Worm (Caenorhabditis elegans) whole organism, late embryonic: ENCODE results near the gene eri-5.

Experiments used
- F13H6.1 ChIP-seq: sonication (generic microtip); optimal IDR thresholded peaks from 2 replicates; lab custom pipeline; 2016; ENCODE audit warnings: missing genetic modification characterization, missing compliant biosample characterization
- K09A11.1 ChIP-seq: sonication (generic microtip); optimal IDR thresholded peaks from 2 replicates; lab custom pipeline; 2017; ENCODE audit warnings: antibody characterized with exemption, mild to moderate bottlenecking, missing genetic modification characterization, missing compliant biosample characterization; ENCODE audit not compliant: insufficient read depth
- T23F11.4 ChIP-seq: fragments of 200-800 bp; sonication (Bioruptor generic); optimal IDR thresholded peaks from 2 replicates; lab custom pipeline; 2018; ENCODE audit warnings: mild to moderate bottlenecking, missing genetic modification characterization, missing compliant biosample characterization
- Y22D7AL.16 ChIP-seq: sonication (generic microtip); optimal IDR thresholded peaks from 2 replicates; lab custom pipeline; 2016; ENCODE audit warnings: missing genetic modification characterization, missing compliant biosample characterization
- ahr-1 ChIP-seq: sonication (generic microtip); optimal IDR thresholded peaks from 2 replicates; lab custom pipeline; 2016; ENCODE audit warnings: missing genetic modification characterization, missing compliant biosample characterization
- ama-1 ChIP-seq: fragments of 150-350 bp; optimal IDR thresholded peaks from 2 replicates; lab custom pipeline; 2014
- ceh-18 ChIP-seq: sonication (generic microtip); optimal IDR thresholded peaks from 2 replicates; lab custom pipeline; 2016; ENCODE audit warnings: missing genetic modification characterization, missing compliant biosample characterization
- ceh-22 ChIP-seq: sonication (generic microtip); optimal IDR thresholded peaks from 2 replicates; lab custom pipeline; 2017; ENCODE audit warnings: missing biosample characterization, missing genetic modification characterization
- ceh-24 ChIP-seq: sonication (generic microtip); optimal IDR thresholded peaks from 2 replicates; lab custom pipeline; 2016; ENCODE audit warnings: mild to moderate bottlenecking, missing genetic modification characterization, missing compliant biosample characterization
- ceh-30 ChIP-seq: fragments of 150-350 bp; optimal IDR thresholded peaks from 2 replicates; lab custom pipeline; 2014; ENCODE audit warnings: missing biosample characterization, missing genetic modification characterization
- ceh-31 ChIP-seq: sonication (generic microtip); optimal IDR thresholded peaks from 2 replicates; lab custom pipeline; 2016; ENCODE audit warnings: missing genetic modification characterization, missing compliant biosample characterization
- ceh-34 ChIP-seq: sonication (generic microtip); optimal IDR thresholded peaks from 2 replicates; lab custom pipeline; 2016; ENCODE audit warnings: mild to moderate bottlenecking, missing genetic modification characterization, missing compliant biosample characterization
- ceh-9 ChIP-seq: sonication (generic microtip); optimal IDR thresholded peaks from 2 replicates; lab custom pipeline; 2016; ENCODE audit warnings: mild to moderate bottlenecking, missing genetic modification characterization, inconsistent platforms, missing compliant biosample characterization
- dmd-4 ChIP-seq: sonication (generic microtip); optimal IDR thresholded peaks from 2 replicates; lab custom pipeline; 2016; ENCODE audit warnings: borderline replicate concordance, missing genetic modification characterization, missing compliant biosample characterization
- dve-1 ChIP-seq: sonication (generic microtip); optimal IDR thresholded peaks from 2 replicates; lab custom pipeline; 2017; ENCODE audit warnings: antibody characterized with exemption, mild to moderate bottlenecking, missing genetic modification characterization, missing compliant biosample characterization
- elt-2 ChIP-seq: sonication (generic microtip); optimal IDR thresholded peaks from 2 replicates; lab custom pipeline; 2016; ENCODE audit warnings: missing genetic modification reagents, missing genetic modification characterization, missing compliant biosample characterization
- elt-4 ChIP-seq: sonication (generic microtip); optimal IDR thresholded peaks from 2 replicates; lab custom pipeline; 2016; ENCODE audit warnings: missing genetic modification characterization, missing compliant biosample characterization
- ets-4 ChIP-seq: sonication (generic microtip); optimal IDR thresholded peaks from 2 replicates; lab custom pipeline; 2016; ENCODE audit warnings: missing genetic modification characterization, missing compliant biosample characterization
- fax-1 ChIP-seq: sonication (generic microtip); optimal IDR thresholded peaks from 2 replicates; lab custom pipeline; 2016; ENCODE audit warnings: missing genotype, missing genetic modification characterization, missing compliant biosample characterization
- fkh-6 ChIP-seq: sonication (generic microtip); optimal IDR thresholded peaks from 2 replicates; lab custom pipeline; 2016; ENCODE audit warnings: missing genetic modification characterization, missing compliant biosample characterization
- hlh-13 ChIP-seq: fragments of 200-800 bp; sonication (Bioruptor generic); optimal IDR thresholded peaks from 2 replicates; lab custom pipeline; 2018; ENCODE audit warnings: mild to moderate bottlenecking, missing genetic modification characterization, missing compliant biosample characterization
- hlh-15 ChIP-seq: sonication (generic microtip); optimal IDR thresholded peaks from 2 replicates; lab custom pipeline; 2016; ENCODE audit warnings: missing genetic modification characterization, missing compliant biosample characterization
- hlh-6 ChIP-seq: sonication (generic microtip); optimal IDR thresholded peaks from 2 replicates; lab custom pipeline; 2016; ENCODE audit warnings: missing genotype, missing genetic modification characterization, missing compliant biosample characterization
- hlh-8 ChIP-seq: sonication (generic microtip); optimal IDR thresholded peaks from 2 replicates; lab custom pipeline; 2016; ENCODE audit warnings: missing genotype, missing genetic modification characterization, missing compliant biosample characterization
- nfya-1 ChIP-seq: sonication (generic microtip); optimal IDR thresholded peaks from 2 replicates; lab custom pipeline; 2017; ENCODE audit warnings: missing genetic modification characterization, mild to moderate bottlenecking, missing compliant biosample characterization, antibody characterized with exemption, moderate library complexity
- nhr-232 ChIP-seq: sonication (generic microtip); optimal IDR thresholded peaks from 2 replicates; lab custom pipeline; 2016; ENCODE audit warnings: missing genetic modification characterization, missing compliant biosample characterization
- odd-2 ChIP-seq: sonication (generic microtip); optimal IDR thresholded peaks from 2 replicates; lab custom pipeline; 2017; ENCODE audit warnings: antibody characterized with exemption, mild to moderate bottlenecking, missing genetic modification characterization, missing compliant biosample characterization
- pag-3 ChIP-seq: sonication (generic microtip); optimal IDR thresholded peaks from 2 replicates; lab custom pipeline; 2016; ENCODE audit warnings: missing compliant biosample characterization, missing genetic modification characterization, borderline replicate concordance
- pat-9 ChIP-seq: fragments of 200-800 bp; sonication (Bioruptor generic); optimal IDR thresholded peaks from 2 replicates; lab custom pipeline; 2018; ENCODE audit warnings: mild to moderate bottlenecking, missing genetic modification characterization, moderate library complexity, missing compliant biosample characterization
- pqm-1 ChIP-seq: sonication (generic microtip); optimal IDR thresholded peaks from 2 replicates; lab custom pipeline; 2016; ENCODE audit warnings: missing genetic modification characterization, missing compliant biosample characterization
- pros-1 ChIP-seq: fragments of 150-350 bp; optimal IDR thresholded peaks from 2 replicates; lab custom pipeline; 2014; ENCODE audit warnings: missing biosample characterization, missing genetic modification reagents, missing genetic modification characterization
- ref-2 ChIP-seq: sonication (generic microtip); optimal IDR thresholded peaks from 2 replicates; lab custom pipeline; 2016; ENCODE audit warnings: missing genetic modification characterization, missing compliant biosample characterization
- rnt-1 ChIP-seq: sonication (generic microtip); optimal IDR thresholded peaks from 2 replicates; lab custom pipeline; 2016; ENCODE audit warnings: missing genetic modification characterization, missing compliant biosample characterization
- sox-2 ChIP-seq: fragments of 200-800 bp; sonication (Bioruptor generic); IDR thresholded peaks from 2 replicates; pipeline ENCODE4 v1.3.6; 2022; ENCODE audit warnings: missing genetic modification reagents, missing genetic modification characterization, missing compliant biosample characterization
- sox-4 ChIP-seq: sonication (generic microtip); optimal IDR thresholded peaks from 2 replicates; lab custom pipeline; 2017; ENCODE audit warnings: mild to moderate bottlenecking, missing genetic modification characterization, inconsistent platforms, missing compliant biosample characterization
- tbx-2 ChIP-seq: sonication (generic microtip); optimal IDR thresholded peaks from 2 replicates; lab custom pipeline; 2016; ENCODE audit warnings: missing genetic modification characterization, missing compliant biosample characterization
- tbx-7 ChIP-seq: sonication (generic microtip); optimal IDR thresholded peaks from 2 replicates; lab custom pipeline; 2016; ENCODE audit warnings: missing genotype, missing genetic modification characterization, missing compliant biosample characterization
- ttx-3 ChIP-seq: sonication (generic microtip); optimal IDR thresholded peaks from 2 replicates; lab custom pipeline; 2016; ENCODE audit warnings: missing genetic modification reagents, missing genetic modification characterization, missing compliant biosample characterization
- unc-42 ChIP-seq: sonication (generic microtip); optimal IDR thresholded peaks from 2 replicates; lab custom pipeline; 2016; ENCODE audit warnings: missing genotype, missing genetic modification characterization, missing compliant biosample characterization
- unc-86 ChIP-seq: sonication (generic microtip); optimal IDR thresholded peaks from 2 replicates; lab custom pipeline; 2016; ENCODE audit warnings: missing genetic modification characterization, missing compliant biosample characterization
- zip-5 ChIP-seq: sonication (generic microtip); optimal IDR thresholded peaks from 2 replicates; lab custom pipeline; 2016; ENCODE audit warnings: missing genetic modification characterization, missing compliant biosample characterization
- ztf-16 ChIP-seq: sonication (generic microtip); optimal IDR thresholded peaks from 2 replicates; lab custom pipeline; 2017; ENCODE audit warnings: missing genetic modification characterization, missing compliant biosample characterization

The eri-5 gene

DNA sequence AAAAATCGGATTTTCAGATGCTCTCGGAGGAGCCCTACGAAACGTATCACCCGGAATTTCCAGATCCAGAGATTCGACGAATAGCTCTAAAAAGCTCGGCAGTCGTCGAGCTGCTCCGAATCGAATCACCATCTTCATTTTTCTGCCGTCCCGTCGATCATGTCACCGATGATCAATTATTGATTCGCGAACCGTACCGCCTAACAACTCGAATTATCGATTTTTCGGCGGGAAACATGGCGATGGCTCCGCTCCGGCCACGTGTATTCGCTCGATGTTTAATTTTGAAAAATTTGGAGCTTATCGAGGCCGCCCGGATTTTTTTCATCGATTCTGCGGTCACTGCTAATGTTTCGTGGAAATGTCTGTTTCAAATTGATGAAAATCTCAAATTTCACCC, at the start of gene eri-5:
Gene eri-5, plus strand, starts transcription at position 18 of the 400 bp plus-strand sequence.
- TF ChIP-seq ref-2 (tag; lab: Kevin White, UChicago) (no peak), ztf-16 (tag; lab: Kevin White, UChicago) (no peak), ceh-31 (tag; lab: Kevin White, UChicago) (no peak), ceh-34 (tag; lab: Kevin White, UChicago) (no peak), sox-2 (GFP tag; lab: Robert Waterston, UW) (no peak), pqm-1 (tag; lab: Kevin White, UChicago) (no peak), tbx-7 (tag; lab: Kevin White, UChicago) (no peak)

DNA sequence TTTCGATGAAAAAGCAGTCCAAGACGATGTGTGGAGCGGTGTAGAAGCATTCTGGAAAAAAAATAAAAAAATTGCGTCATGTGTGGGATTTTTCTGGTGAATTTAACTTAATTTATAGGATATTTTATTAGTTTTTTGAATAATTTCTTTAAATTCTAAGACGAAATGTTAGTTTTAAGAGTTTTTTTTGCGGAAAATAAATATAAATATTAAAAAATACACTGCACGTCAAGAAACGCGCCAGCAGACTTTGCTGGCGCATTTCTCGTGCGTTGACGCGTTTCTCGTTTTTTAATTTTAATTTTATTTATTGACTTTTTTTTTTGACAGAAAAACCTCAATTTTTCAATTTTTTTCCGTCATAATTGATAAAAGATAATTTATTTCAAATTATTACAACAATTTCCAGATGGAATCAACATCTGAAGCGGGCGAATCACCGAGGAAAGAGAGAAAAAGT, 41.7 kb upstream of the eri-5 start, which contains the start of the genes ppgn-1 and tftc-1:
Gene ppgn-1, minus strand, starts transcription at position 51 of the 460 bp plus-strand sequence.
Gene tftc-1, plus strand, starts transcription at position 410 of the 460 bp plus-strand sequence.
- TF ChIP-seq ama-1 (lab: Kevin White, UChicago), result no peak
- peak; percentile 21 for TF ChIP-seq unc-42

DNA sequence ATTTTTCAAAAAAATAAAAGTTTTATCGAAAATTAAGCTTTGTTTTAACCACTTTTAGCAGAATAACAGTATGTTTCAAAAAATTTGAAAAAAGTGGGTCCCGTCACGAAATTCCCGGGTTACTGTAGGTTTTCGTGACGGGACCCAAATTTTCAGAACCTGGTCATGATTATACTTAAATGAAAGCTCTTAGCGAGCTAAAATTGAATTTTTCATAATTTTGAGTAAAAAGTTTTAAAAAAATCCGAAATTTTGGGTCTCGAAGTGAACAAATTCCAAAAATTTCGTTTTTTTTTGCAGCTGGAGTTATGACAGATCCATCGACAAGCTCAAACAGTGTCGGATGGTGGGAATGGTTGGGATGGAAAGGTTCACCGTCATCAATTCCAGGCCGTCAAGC, 6.9 kb upstream of the eri-5 start, which contains the start of gene Y38F2AR.3:
Gene Y38F2AR.3, plus strand, starts transcription at position 301 of the 400 bp plus-strand sequence.
- TF ChIP-seq ztf-16 (tag; lab: Kevin White, UChicago) (no peak), Y22D7AL.16 (no peak), fax-1 (tag; lab: Kevin White, UChicago) (no peak), rnt-1 (no peak), unc-86 (tag; lab: Kevin White, UChicago) (no peak), dve-1 (tag; lab: Kevin White, UChicago) (no peak), hlh-6 (no peak), nfya-1 (tag; lab: Kevin White, UChicago) (no peak), ceh-30 (no peak), ets-4 (tag; lab: Kevin White, UChicago) (no peak), elt-2 (tag; lab: Kevin White, UChicago) (no peak), K09A11.1 (no peak), fkh-6 (tag; lab: Kevin White, UChicago) (no peak)

DNA sequence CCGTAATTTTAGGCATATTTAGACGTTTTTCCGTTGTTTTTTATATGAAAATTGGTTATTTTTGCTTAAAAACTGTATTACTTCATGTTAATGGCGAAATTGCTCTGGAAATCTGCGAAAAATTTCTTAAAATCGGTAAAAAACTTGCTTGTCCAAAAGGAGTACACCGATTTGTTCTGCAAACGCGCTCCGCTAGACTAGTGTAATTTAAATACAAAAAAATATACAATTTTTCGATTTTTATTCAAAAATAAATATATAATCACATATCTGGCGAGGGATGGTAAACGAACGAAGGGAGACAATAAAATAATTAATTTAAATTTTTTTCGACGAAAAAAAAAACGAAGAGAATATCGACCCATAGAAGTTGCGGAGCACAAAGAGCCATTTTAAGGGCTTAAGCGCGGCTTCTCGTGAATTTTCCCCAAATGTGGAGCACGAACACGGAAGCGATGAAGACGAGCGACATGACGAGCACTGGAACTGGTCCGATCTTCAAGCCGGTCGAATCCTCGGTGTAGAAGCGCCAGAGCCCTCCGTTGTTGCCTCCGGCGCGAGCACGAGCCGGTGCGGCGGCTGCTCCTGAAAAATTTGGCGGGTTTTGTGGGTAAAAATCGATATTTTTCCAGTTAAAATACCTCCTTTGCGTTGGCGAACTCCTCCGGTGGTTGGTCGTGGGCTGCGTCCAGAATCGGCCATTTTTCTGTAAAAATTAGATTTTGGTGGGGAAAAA, 2.5 kb upstream of the eri-5 start, which contains the start of gene sec-61.B:
Gene sec-61.B, minus strand, starts transcription at position 706 of the 736 bp plus-strand sequence.
- no peak for TF ChIP-seq odd-2 (tag; lab: Kevin White, UChicago)
- TF ChIP-seq nhr-232 (tag; lab: Kevin White, UChicago), result no peak
- no peak for TF ChIP-seq zip-5
- TF ChIP-seq elt-4, result no peak
- TF ChIP-seq rnt-1, result no peak

DNA sequence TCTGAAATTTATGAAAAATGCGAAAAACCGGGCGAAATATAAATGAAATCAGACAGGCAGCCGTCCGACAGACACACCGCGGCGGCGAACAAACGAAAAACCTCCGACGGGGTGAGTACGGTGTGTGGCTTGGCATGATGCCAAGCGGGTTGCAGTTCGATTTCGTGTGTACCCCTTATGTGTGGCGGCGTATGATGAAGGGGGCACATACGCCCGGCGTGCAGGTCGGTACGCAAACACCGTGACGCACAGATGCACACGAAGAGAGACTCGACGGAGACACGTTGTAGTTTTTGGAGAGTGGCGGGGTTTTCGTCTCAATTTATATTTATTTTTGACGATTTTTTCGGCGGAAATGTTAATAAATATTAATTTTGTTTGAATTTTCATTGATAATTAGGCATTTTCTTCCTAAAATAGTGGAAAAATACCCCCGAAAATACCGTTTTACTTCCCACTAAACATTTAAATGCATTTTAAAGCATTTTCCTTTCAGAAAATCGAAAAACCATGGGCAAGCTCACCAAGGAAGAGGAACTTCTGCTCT, 1.6 kb upstream of the eri-5 start, which contains the start of gene trap-3:
Gene trap-3, plus strand, starts transcription at position 497 of the 547 bp plus-strand sequence.
- no peak for TF ChIP-seq ceh-22 (tag; lab: Kevin White, UChicago)
- no peak for TF ChIP-seq fax-1 (tag; lab: Kevin White, UChicago)
- no peak for TF ChIP-seq hlh-13
- no peak for TF ChIP-seq sox-4
- peak; percentile 16 for TF ChIP-seq pat-9 (tag; lab: Kevin White, UChicago)
- TF ChIP-seq rnt-1, result peak; percentile 99
- peak; percentile 51 for TF ChIP-seq ahr-1 (tag; lab: Kevin White, UChicago)
- no peak for TF ChIP-seq ceh-24 (tag; lab: Kevin White, UChicago)
- peak; percentile 18 for TF ChIP-seq F13H6.1
- TF ChIP-seq hlh-15 (tag; lab: Kevin White, UChicago), result no peak
- TF ChIP-seq ets-4 (tag; lab: Kevin White, UChicago), result peak; percentile 72
- TF ChIP-seq tbx-7 (tag; lab: Kevin White, UChicago), result peak; percentile 33
- TF ChIP-seq nhr-232 (tag; lab: Kevin White, UChicago), result no peak
- TF ChIP-seq dve-1 (tag; lab: Kevin White, UChicago), result peak; percentile 58
- TF ChIP-seq pros-1 (tag; lab: Kevin White, UChicago), result peak; percentile 79
- TF ChIP-seq ceh-30, result peak; percentile 80
- TF ChIP-seq elt-2 (tag; lab: Kevin White, UChicago), result peak; percentile 77
- no peak for TF ChIP-seq ama-1 (lab: Kevin White, UChicago)
- no peak for TF ChIP-seq dmd-4
- peak; percentile 99 for TF ChIP-seq nfya-1 (tag; lab: Kevin White, UChicago)
- TF ChIP-seq ceh-9 (tag; lab: Kevin White, UChicago), result no peak
- TF ChIP-seq ttx-3, result peak; percentile 40
- TF ChIP-seq tbx-2 (tag; lab: Kevin White, UChicago), result peak; percentile 81
- TF ChIP-seq hlh-8 (tag; lab: Kevin White, UChicago), result peak; percentile 17
- TF ChIP-seq T23F11.4, result no peak
- no peak for TF ChIP-seq pag-3 (tag; lab: Kevin White, UChicago)
- peak; percentile 84 for TF ChIP-seq ceh-18 (tag; lab: Kevin White, UChicago)
